Worm (Caenorhabditis elegans): ENCODE data around the gene pink-1.
A peak's percentile ranks its signal among the peaks of the same experiment; 100 is the strongest.

The pink-1 gene

DNA sequence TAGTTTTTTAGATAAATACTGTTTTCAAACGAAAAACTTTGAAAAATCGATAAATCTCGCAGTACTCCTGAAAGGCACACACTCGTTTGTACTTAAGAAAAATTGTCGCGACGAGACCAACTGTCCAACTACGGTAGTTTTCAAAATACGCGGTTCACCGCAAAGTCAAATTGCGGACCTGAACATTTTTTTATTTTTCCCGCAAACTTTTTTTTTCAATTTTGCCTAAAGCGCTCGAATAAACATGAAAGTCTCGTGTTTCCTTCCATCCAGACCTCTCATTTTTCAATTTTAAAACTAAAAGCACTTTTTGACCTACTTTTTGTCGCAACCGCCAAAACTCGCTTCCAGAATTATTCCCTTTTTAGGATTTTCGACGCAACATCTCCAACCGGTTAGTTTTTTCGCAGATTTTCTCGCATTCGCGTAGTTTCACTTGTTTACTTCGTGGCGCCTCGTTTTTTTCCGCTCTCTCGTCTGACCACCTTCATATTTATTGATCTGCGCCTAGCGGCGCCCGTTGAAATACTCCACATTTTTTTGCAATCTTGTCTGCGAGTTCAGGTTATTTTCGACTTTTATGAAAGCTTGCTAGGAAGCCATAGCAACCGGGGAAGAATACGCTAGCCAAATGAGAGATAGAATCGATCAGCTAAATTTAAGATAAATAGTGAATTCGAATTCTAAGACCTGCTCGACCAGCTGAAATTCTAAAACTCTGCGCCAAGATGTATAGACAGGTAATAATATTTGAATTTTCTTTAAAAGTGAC lies 17.8 kb downstream of the pink-1 start, which contains the start of gene prdx-2:
Gene prdx-2 (plus strand): TSS at position 729 of the 772 bp plus-strand sequence.
- TF ChIP-seq T22C8.4 (GFP tag; IDR thresholded peaks at IDR 0.05) (no peak), ztf-29 (GFP tag; IDR thresholded peaks at IDR 0.05) (no peak), med-1 (GFP tag; optimal IDR thresholded peaks at IDR 0.05; ENCODE audit: insufficient read depth) (no peak), flt-1 (GFP tag; IDR thresholded peaks at IDR 0.05) (no peak), tab-1 (GFP tag; IDR thresholded peaks at IDR 0.05) (no peak), cog-1 (tag; optimal IDR thresholded peaks at IDR 0.05) (no peak), ztf-23 (GFP tag; IDR thresholded peaks at IDR 0.05) (no peak)

DNA sequence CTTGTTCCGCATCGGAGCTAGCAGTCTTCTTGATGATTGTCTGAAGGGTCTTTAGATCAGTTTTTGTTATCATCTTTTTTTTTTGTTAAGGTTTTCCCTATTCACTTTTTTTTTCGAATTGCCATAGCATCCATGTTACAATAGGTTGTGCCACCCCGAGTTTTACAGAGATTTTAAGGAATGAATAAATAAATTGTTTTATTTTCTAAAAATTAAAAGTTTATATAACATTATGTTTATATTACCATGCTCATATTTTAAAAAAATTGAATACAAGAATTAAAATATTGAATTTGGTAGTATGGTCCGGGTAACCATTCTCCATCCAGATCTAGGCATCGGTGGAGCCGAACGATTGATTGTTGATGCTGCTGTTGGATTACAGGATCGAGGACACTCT lies 20.5 kb downstream of the pink-1 start, which contains the start of gene algn-2:
Gene algn-2 (plus strand): TSS at position 301 of the 400 bp plus-strand sequence.
- TF ChIP-seq ztf-29 (GFP tag; IDR thresholded peaks at IDR 0.05) (no peak), tab-1 (GFP tag; IDR thresholded peaks at IDR 0.05) (no peak), ref-1 (GFP tag; conservative IDR thresholded peaks at IDR 0.05) (no peak), T22C8.4 (GFP tag; IDR thresholded peaks at IDR 0.05) (no peak), ztf-23 (GFP tag; IDR thresholded peaks at IDR 0.05) (no peak), klf-2 (GFP tag; conservative IDR thresholded peaks at IDR 0.05) (no peak), med-1 (GFP tag; optimal IDR thresholded peaks at IDR 0.05; ENCODE audit: insufficient read depth) (no peak), cog-1 (tag; optimal IDR thresholded peaks at IDR 0.05) (no peak)

DNA sequence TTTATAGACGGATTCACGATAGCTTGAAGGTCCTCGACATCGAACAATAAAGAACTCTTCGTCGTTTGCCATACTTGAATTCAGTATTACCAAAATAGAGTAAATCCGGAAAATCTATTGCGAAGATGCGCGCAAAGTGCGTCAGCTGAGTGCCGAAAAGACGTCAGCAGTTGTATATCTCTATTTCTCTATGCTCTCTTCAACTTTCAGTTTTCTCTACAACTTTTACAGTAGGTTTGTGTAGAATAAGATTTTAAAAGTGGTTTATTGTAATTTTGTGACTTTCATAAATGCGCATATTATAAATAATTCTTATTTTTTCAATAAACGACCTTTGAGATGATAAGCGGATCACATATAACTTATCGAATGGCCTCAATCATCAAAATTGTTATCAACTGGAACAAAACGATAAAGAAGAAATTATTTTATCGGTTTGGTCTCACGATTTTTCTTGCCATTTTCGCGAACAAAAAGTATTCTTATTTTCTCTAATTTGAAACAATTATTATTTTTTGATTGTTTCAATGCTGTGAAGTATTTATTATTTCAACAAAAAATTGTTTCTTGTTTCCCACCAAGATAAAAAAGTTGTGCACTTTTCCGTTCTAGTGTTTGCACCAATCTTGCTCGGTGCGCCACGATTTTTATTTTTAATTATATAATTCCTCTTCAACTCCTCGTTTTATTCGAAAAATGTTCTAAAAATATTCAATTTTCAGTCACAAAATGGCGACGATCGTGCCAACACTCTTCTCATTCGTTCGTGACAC lies 22.0 kb downstream of the pink-1 start, which contains the start of the genes agt-2 and F09E5.3:
Gene agt-2 (minus strand): TSS at position 553 of the 773 bp plus-strand sequence.
Gene F09E5.3 (plus strand): TSS at position 723 of the 773 bp plus-strand sequence.
- no peak for TF ChIP-seq tab-1 (GFP tag; IDR thresholded peaks at IDR 0.05)
- TF ChIP-seq flt-1 (GFP tag; IDR thresholded peaks at IDR 0.05) = peak; percentile 71
- peak; percentile 47 for TF ChIP-seq cog-1 (tag; optimal IDR thresholded peaks at IDR 0.05)
- 0 out of 2 replicates have a peak, but pooled peaks have one; percentile 27 for TF ChIP-seq ztf-29 (GFP tag; IDR thresholded peaks at IDR 0.05)
- peak; percentile 62; the same call in 1 of the 2 replicates for TF ChIP-seq ztf-23 (GFP tag; IDR thresholded peaks at IDR 0.05)
- no peak for TF ChIP-seq med-1 (GFP tag; optimal IDR thresholded peaks at IDR 0.05; ENCODE audit: insufficient read depth)

DNA sequence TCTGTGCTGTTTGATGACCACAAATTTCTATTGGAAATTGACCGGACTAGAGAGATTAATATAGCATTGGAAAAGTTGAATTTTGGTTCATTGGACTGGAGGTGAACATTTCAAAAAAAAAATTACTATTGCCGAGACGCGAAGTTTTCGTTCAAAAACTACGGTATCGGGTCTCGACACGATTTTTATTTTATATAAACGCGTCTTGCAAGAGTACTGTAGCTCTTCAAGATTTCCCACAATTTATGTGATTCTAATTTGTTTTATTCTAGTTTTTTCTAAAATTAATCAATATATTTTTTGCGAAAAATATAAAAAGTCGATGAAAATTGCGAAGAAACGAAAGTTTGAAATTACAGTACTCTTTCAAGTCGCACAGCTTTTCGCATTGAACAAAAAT lies 24.9 kb downstream of the pink-1 start, which contains the start of gene F09E5.12:
Gene F09E5.12 (minus strand): TSS at position 101 of the 400 bp plus-strand sequence.
- TF ChIP-seq flt-1 (GFP tag; IDR thresholded peaks at IDR 0.05) (no peak), klf-2 (GFP tag; conservative IDR thresholded peaks at IDR 0.05) (no peak), ztf-23 (GFP tag; IDR thresholded peaks at IDR 0.05) (no peak), tab-1 (GFP tag; IDR thresholded peaks at IDR 0.05) (no peak), ref-1 (GFP tag; conservative IDR thresholded peaks at IDR 0.05) (no peak), cog-1 (tag; optimal IDR thresholded peaks at IDR 0.05) (no peak), ztf-29 (GFP tag; IDR thresholded peaks at IDR 0.05) (no peak), T22C8.4 (GFP tag; IDR thresholded peaks at IDR 0.05) (no peak), med-1 (GFP tag; optimal IDR thresholded peaks at IDR 0.05; ENCODE audit: insufficient read depth) (no peak)

DNA sequence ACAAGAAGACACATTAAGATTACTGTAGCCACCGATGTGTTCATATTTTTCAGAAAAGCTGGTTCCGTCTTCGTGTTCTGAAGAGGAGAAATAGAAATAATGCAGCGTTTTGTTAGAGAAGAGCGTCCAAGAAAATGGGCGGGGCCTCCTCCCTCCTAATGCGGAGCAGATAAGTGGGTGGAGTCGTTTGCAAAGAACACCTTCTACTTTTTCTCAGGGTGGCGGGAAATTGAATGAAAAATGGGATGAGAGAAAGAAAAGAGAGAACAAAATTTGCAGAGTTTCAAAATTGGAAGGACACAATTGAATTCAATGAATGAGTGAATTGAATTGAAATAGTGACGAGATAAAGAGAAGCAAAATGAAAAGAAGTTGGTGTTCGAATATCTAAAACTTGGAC lies 29.8 kb downstream of the pink-1 start, which contains the start of gene F09E5.16:
Gene F09E5.16 (minus strand): TSS at position 101 of the 400 bp plus-strand sequence.
- TF ChIP-seq ztf-23 (GFP tag; IDR thresholded peaks at IDR 0.05) (no peak), ref-1 (GFP tag; conservative IDR thresholded peaks at IDR 0.05) (no peak), med-1 (GFP tag; optimal IDR thresholded peaks at IDR 0.05; ENCODE audit: insufficient read depth) (no peak), tab-1 (GFP tag; IDR thresholded peaks at IDR 0.05) (no peak), klf-2 (GFP tag; conservative IDR thresholded peaks at IDR 0.05) (no peak), cog-1 (tag; optimal IDR thresholded peaks at IDR 0.05) (no peak), ztf-29 (GFP tag; IDR thresholded peaks at IDR 0.05) (no peak), flt-1 (GFP tag; IDR thresholded peaks at IDR 0.05) (no peak), T22C8.4 (GFP tag; IDR thresholded peaks at IDR 0.05) (no peak)

DNA sequence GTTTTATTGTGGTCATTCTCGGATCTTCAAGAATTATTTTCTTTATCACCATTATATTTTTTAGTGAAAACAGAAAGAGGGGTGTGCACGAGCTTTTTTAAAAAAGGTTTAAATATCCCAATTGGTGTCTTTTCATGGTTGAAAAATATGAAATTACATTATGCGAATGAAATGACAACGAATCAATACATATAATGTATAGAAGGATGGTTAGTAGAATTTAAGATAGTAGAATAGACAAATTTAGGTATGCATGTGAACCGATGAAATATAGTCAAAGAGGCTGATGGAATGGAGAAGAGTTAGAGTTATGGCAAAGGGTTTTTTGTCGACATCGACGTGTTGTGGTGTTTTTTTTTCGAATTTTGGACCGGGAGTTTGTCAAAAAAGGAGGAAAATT lies 31.0 kb downstream of the pink-1 start:
- no peak for TF ChIP-seq ztf-23 (GFP tag; IDR thresholded peaks at IDR 0.05)
- no peak for TF ChIP-seq ztf-29 (GFP tag; IDR thresholded peaks at IDR 0.05)
- no peak for TF ChIP-seq tab-1 (GFP tag; IDR thresholded peaks at IDR 0.05)
- no peak for TF ChIP-seq med-1 (GFP tag; optimal IDR thresholded peaks at IDR 0.05; ENCODE audit: insufficient read depth)
- no peak for TF ChIP-seq cog-1 (tag; optimal IDR thresholded peaks at IDR 0.05)
- no peak for TF ChIP-seq klf-2 (GFP tag; conservative IDR thresholded peaks at IDR 0.05)
- TF ChIP-seq T22C8.4 (GFP tag; IDR thresholded peaks at IDR 0.05) = no peak

DNA sequence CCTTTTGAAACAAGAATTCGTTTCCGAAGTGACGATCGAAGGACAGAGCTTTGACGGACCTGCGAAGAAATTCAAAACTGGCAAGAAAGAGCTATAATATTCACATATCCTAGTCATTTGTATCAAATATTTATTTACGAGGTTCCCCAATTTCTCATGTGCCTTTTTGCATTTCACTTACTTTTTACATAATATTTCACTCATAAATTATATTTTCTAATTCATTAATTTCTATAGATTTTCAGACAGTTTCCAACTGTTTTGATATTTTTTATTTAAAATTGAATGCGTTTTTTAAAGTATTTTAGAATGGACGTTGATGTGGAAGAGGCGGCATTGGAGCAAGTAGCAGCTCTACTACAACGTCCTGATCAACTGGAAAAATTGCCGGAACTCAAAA lies 36.2 kb downstream of the pink-1 start, which contains the start of gene sec-6:
Gene sec-6 (plus strand): TSS at position 301 of the 400 bp plus-strand sequence.
- no peak for TF ChIP-seq ztf-23 (GFP tag; IDR thresholded peaks at IDR 0.05)
- TF ChIP-seq T22C8.4 (GFP tag; IDR thresholded peaks at IDR 0.05) = no peak
- TF ChIP-seq flt-1 (GFP tag; IDR thresholded peaks at IDR 0.05) = no peak
- TF ChIP-seq cog-1 (tag; optimal IDR thresholded peaks at IDR 0.05) = no peak
- TF ChIP-seq ztf-29 (GFP tag; IDR thresholded peaks at IDR 0.05) = no peak
- TF ChIP-seq tab-1 (GFP tag; IDR thresholded peaks at IDR 0.05) = no peak

DNA sequence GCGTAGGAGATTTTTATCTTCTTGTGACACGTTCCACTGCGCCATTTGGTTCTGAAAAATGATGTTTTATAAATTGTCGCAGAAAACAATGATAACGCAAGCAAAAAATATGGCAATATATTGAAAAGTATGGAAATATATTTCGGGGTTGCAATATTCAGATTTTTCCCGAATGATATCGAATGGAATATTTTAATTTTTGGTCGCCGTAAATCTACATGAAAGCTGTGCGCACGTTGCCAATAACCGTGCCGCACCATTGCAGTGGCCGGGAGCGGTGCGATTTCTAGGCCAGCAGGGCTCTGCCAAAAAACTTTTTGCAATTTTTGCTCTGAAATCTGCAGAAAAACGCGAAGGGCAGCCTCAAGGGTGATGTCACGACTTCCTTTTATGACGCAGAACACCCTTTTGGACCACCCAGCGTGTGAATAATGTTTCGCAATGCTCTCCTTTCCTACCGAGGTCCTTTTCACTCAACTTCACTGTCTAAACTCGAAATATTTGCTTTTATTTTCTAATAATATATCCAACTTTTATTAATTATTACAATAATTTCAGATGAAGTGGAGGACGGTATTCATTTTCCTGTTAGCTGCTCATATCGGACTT lies 37.3 kb downstream of the pink-1 start, which contains the start of the genes F09E5.11 and bmy-1:
Gene F09E5.11 (minus strand): TSS at position 51 of the 609 bp plus-strand sequence.
Gene bmy-1 (plus strand): TSS at position 559 of the 609 bp plus-strand sequence.
- TF ChIP-seq cog-1 (tag; optimal IDR thresholded peaks at IDR 0.05) (peak; percentile 44), ztf-23 (GFP tag; IDR thresholded peaks at IDR 0.05) (peak; percentile 84), ztf-29 (GFP tag; IDR thresholded peaks at IDR 0.05) (no peak), T22C8.4 (GFP tag; IDR thresholded peaks at IDR 0.05) (no peak; the same call in 1 of the 2 replicates), flt-1 (GFP tag; IDR thresholded peaks at IDR 0.05) (peak; percentile 81), ref-1 (GFP tag; conservative IDR thresholded peaks at IDR 0.05) (no peak), tab-1 (GFP tag; IDR thresholded peaks at IDR 0.05) (no peak), med-1 (GFP tag; optimal IDR thresholded peaks at IDR 0.05; ENCODE audit: insufficient read depth) (peak; percentile 10), klf-2 (GFP tag; conservative IDR thresholded peaks at IDR 0.05) (peak; percentile 64; the same call in 1 of the 2 replicates)

All from whole organism, midembryonic.